Worm (Caenorhabditis elegans) whole organism, L4/young adult: ENCODE measurements around the gene ant-1.3.

Experiments
- dao-5 ChIP-seq: sonication (generic microtip); optimal IDR thresholded peaks from 2 replicates; lab custom pipeline; 2016; ENCODE audit warnings: missing genotype, missing genetic modification characterization, moderate library complexity, missing compliant biosample characterization
- him-1 ChIP-seq: sonication (generic microtip); optimal IDR thresholded peaks from 2 replicates; lab custom pipeline; 2016; ENCODE audit warnings: missing genotype, missing genetic modification reagents, missing genetic modification characterization, missing compliant biosample characterization

- TF ChIP-seq him-1 (tag; lab: Kevin White, UChicago) = no peak
- TF ChIP-seq dao-5 (tag; lab: Kevin White, UChicago) = no peak
Measured at ce11 chrIV:9746762-9747161, 37.7 kb upstream of the ant-1.3 start, which contains the start of gene C28D4.5.
